Worm (Caenorhabditis elegans) whole organism, L1 larva: ENCODE data around the gene F13E6.1.

Experiments
- C16A3.4 ChIP-seq: fragments of 150-350 bp; optimal IDR thresholded peaks from 2 replicates; lab custom pipeline; 2014; ENCODE audit warnings: missing biosample characterization, missing genetic modification characterization
- C34B4.2 ChIP-seq: sonication (generic microtip); optimal IDR thresholded peaks from 2 replicates; lab custom pipeline; 2017; ENCODE audit warnings: mild to moderate bottlenecking, missing genetic modification characterization, missing compliant biosample characterization
- Y116A8C.19 ChIP-seq: sonication (generic microtip); optimal IDR thresholded peaks from 2 replicates; lab custom pipeline; 2016; ENCODE audit warnings: missing compliant biosample characterization, missing genetic modification characterization, borderline replicate concordance
- aha-1 ChIP-seq: fragments of 150-350 bp; optimal IDR thresholded peaks from 2 replicates; lab custom pipeline; 2014; ENCODE audit warnings: missing biosample characterization, missing genetic modification characterization
- ama-1 ChIP-seq: fragments of 150-350 bp; optimal IDR thresholded peaks from 2 replicates; lab custom pipeline; 2014
- blmp-1 ChIP-seq: fragments of 150-350 bp; optimal IDR thresholded peaks from 2 replicates; lab custom pipeline; 2014; ENCODE audit warnings: missing biosample characterization, missing genetic modification characterization
- ceh-8 ChIP-seq: fragments of 200-800 bp; sonication (Bioruptor generic); optimal IDR thresholded peaks from 2 replicates; lab custom pipeline; 2018; ENCODE audit warnings: mild to moderate bottlenecking, missing genetic modification characterization, moderate library complexity, missing compliant biosample characterization
- ceh-82 ChIP-seq, 3 experiments: fragments of 150-350 bp in 1 of 3; sonication (generic microtip) in 2 of 3; optimal IDR thresholded peaks; 2 replicates each; lab custom pipeline; 2014 to 2017; ENCODE audit warnings: missing biosample characterization in 3 of 3, missing genetic modification characterization in 3 of 3
- ceh-88 ChIP-seq: fragments of 200-800 bp; sonication (Bioruptor generic); IDR thresholded peaks from 2 replicates; pipeline ENCODE4 v1.3.6; 2022; ENCODE audit warnings: missing genetic modification characterization, missing compliant biosample characterization
- ceh-90 ChIP-seq: sonication (generic microtip); optimal IDR thresholded peaks from 2 replicates; lab custom pipeline; 2016; ENCODE audit warnings: missing genetic modification characterization, missing compliant biosample characterization
- dpl-1 ChIP-seq, 3 experiments: fragments of 150-350 bp in 2 of 3; sonication (generic microtip) in 1 of 3; optimal IDR thresholded peaks; 2 replicates each; lab custom pipeline; 2014 to 2017; ENCODE audit warnings: missing biosample characterization in 3 of 3, missing genetic modification characterization in 3 of 3, missing genetic modification reagents in 3 of 3
- efl-1 ChIP-seq, 4 experiments: fragments of 150-350 bp; optimal IDR thresholded peaks in 3 of 4; peaks in 1 of 4; 1 replicate in 1 of 4; 2 replicates in 3 of 4; lab custom pipeline; 2014; ENCODE audit warnings: missing biosample characterization in 2 of 4, missing genetic modification characterization in 2 of 4, missing genetic modification reagents in 2 of 4
- egl-13 ChIP-seq: sonication (generic microtip); optimal IDR thresholded peaks from 2 replicates; lab custom pipeline; 2016; ENCODE audit warnings: missing genotype, missing genetic modification reagents, missing genetic modification characterization, missing compliant biosample characterization
- elt-3 ChIP-seq, 6 experiments: fragments of 150-350 bp in 1 of 6; sonication (generic microtip); optimal IDR thresholded peaks; 2 replicates each; lab custom pipeline; 2017 to 2018; ENCODE audit warnings: missing biosample characterization in 6 of 6, missing genetic modification characterization in 6 of 6, inconsistent platforms in 1 of 6
- fkh-8 ChIP-seq: sonication (generic microtip); optimal IDR thresholded peaks from 2 replicates; lab custom pipeline; 2016; ENCODE audit warnings: mild to moderate bottlenecking, missing genetic modification characterization, missing compliant biosample characterization
- hpl-2 ChIP-seq: fragments of 150-350 bp; optimal IDR thresholded peaks from 2 replicates; lab custom pipeline; 2014; ENCODE audit warnings: missing biosample characterization, missing genetic modification reagents, missing genetic modification characterization
- irx-1 ChIP-seq: sonication (generic microtip); optimal IDR thresholded peaks from 2 replicates; lab custom pipeline; 2016; ENCODE audit warnings: missing genetic modification characterization, missing compliant biosample characterization
- jun-1 ChIP-seq: fragments of 150-350 bp; optimal IDR thresholded peaks from 2 replicates; lab custom pipeline; 2014; ENCODE audit warnings: missing biosample characterization, missing genetic modification reagents, missing genetic modification characterization
- lin-13 ChIP-seq: fragments of 150-350 bp; optimal IDR thresholded peaks from 2 replicates; lab custom pipeline; 2014; ENCODE audit warnings: missing biosample characterization, missing genetic modification reagents, missing genetic modification characterization
- lin-14 ChIP-seq: fragments of 200-800 bp; sonication (Bioruptor generic); optimal IDR thresholded peaks from 2 replicates; lab custom pipeline; 2018; ENCODE audit warnings: mild to moderate bottlenecking, missing genetic modification characterization, moderate library complexity, missing compliant biosample characterization
- lin-35 ChIP-seq, 2 experiments: fragments of 150-350 bp; optimal IDR thresholded peaks; 2 replicates each; lab custom pipeline; 2014; ENCODE audit warnings: missing biosample characterization in 2 of 2, missing genetic modification characterization in 2 of 2, missing genetic modification reagents in 2 of 2
- lin-39 ChIP-seq: fragments of 150-350 bp; optimal IDR thresholded peaks from 2 replicates; lab custom pipeline; 2014; ENCODE audit warnings: missing biosample characterization, missing genetic modification reagents, missing genetic modification characterization
- lir-3 ChIP-seq: sonication (generic microtip); optimal IDR thresholded peaks from 2 replicates; lab custom pipeline; 2016; ENCODE audit warnings: mild to moderate bottlenecking, missing genetic modification characterization, moderate library complexity, missing compliant biosample characterization; ENCODE audit not compliant: poor library complexity
- lsy-2 ChIP-seq, 2 experiments: fragments of 150-350 bp; optimal IDR thresholded peaks; 2 replicates each; lab custom pipeline; 2014; ENCODE audit warnings: missing biosample characterization in 2 of 2, missing genetic modification characterization in 2 of 2
- mab-9 ChIP-seq: fragments of 200-800 bp; sonication (Bioruptor generic); IDR thresholded peaks from 2 replicates; pipeline ENCODE4 v1.3.6; 2022; ENCODE audit warnings: missing genetic modification reagents, missing genetic modification characterization, missing compliant biosample characterization
- mep-1 ChIP-seq: fragments of 150-350 bp; optimal IDR thresholded peaks from 2 replicates; lab custom pipeline; 2014; ENCODE audit warnings: missing biosample characterization, missing genetic modification characterization
- nhr-11 ChIP-seq: fragments of 150-350 bp; optimal IDR thresholded peaks from 2 replicates; lab custom pipeline; 2014; ENCODE audit warnings: missing biosample characterization, missing genetic modification characterization
- nhr-20 ChIP-seq: sonication (generic microtip); optimal IDR thresholded peaks from 2 replicates; lab custom pipeline; 2016; ENCODE audit warnings: mild to moderate bottlenecking, missing genetic modification characterization, missing compliant biosample characterization
- nhr-47 ChIP-seq: sonication (generic microtip); optimal IDR thresholded peaks from 2 replicates; lab custom pipeline; 2016; ENCODE audit warnings: mild to moderate bottlenecking, missing genetic modification characterization, moderate library complexity, missing compliant biosample characterization
- nhr-71 ChIP-seq: sonication (generic microtip); optimal IDR thresholded peaks from 2 replicates; lab custom pipeline; 2016; ENCODE audit warnings: mild to moderate bottlenecking, missing genetic modification characterization, moderate library complexity, missing compliant biosample characterization
- nhr-77 ChIP-seq: fragments of 150-350 bp; optimal IDR thresholded peaks from 2 replicates; lab custom pipeline; 2014; ENCODE audit warnings: missing biosample characterization, missing genetic modification characterization
- nhr-85 ChIP-seq: sonication (generic microtip); peaks from one replicate; lab custom pipeline; 2016; ENCODE audit warnings: missing genetic modification characterization, inconsistent platforms, missing compliant biosample characterization
- nhr-90 ChIP-seq: sonication (generic microtip); optimal IDR thresholded peaks from 2 replicates; lab custom pipeline; 2016; ENCODE audit warnings: mild to moderate bottlenecking, missing genetic modification characterization, missing compliant biosample characterization; ENCODE audit not compliant: poor library complexity
- pqm-1 ChIP-seq: sonication (generic microtip); optimal IDR thresholded peaks from 3 replicates; lab custom pipeline; 2017; ENCODE audit warnings: missing biosample characterization, missing genetic modification characterization
- rnt-1 ChIP-seq: sonication (generic microtip); optimal IDR thresholded peaks from 2 replicates; lab custom pipeline; 2016; ENCODE audit warnings: mild to moderate bottlenecking, missing genetic modification characterization, moderate library complexity, missing compliant biosample characterization
- snu-23 ChIP-seq: sonication (generic microtip); optimal IDR thresholded peaks from 2 replicates; lab custom pipeline; 2016; ENCODE audit warnings: missing genetic modification characterization, missing compliant biosample characterization
- sup-37 ChIP-seq: fragments of 200-800 bp; sonication (Bioruptor generic); optimal IDR thresholded peaks from 2 replicates; lab custom pipeline; 2018; ENCODE audit warnings: mild to moderate bottlenecking, missing genetic modification characterization, missing compliant biosample characterization
- tbx-2 ChIP-seq: sonication (generic microtip); optimal IDR thresholded peaks from 2 replicates; lab custom pipeline; 2016; ENCODE audit warnings: missing genetic modification characterization, missing compliant biosample characterization
- tlp-1 ChIP-seq: fragments of 150-350 bp; optimal IDR thresholded peaks from 2 replicates; lab custom pipeline; 2014; ENCODE audit warnings: missing biosample characterization, missing genetic modification characterization
- unc-62 ChIP-seq: fragments of 150-350 bp; optimal IDR thresholded peaks from 2 replicates; lab custom pipeline; 2014; ENCODE audit warnings: missing biosample characterization, missing genetic modification reagents, missing genetic modification characterization
- unc-98 ChIP-seq: fragments of 200-800 bp; sonication (Bioruptor generic); IDR thresholded peaks from 2 replicates; pipeline ENCODE4 v1.3.6; 2022; ENCODE audit warnings: missing genetic modification characterization, missing compliant biosample characterization
- xbp-1 ChIP-seq: sonication (generic microtip); optimal IDR thresholded peaks from 2 replicates; lab custom pipeline; 2016; ENCODE audit warnings: missing genetic modification characterization, missing compliant biosample characterization
- ztf-11 ChIP-seq, 2 experiments: sonication (generic microtip); optimal IDR thresholded peaks; 2 replicates each; lab custom pipeline; 2016 to 2017; ENCODE audit warnings: missing genetic modification characterization in 2 of 2, missing biosample characterization in 1 of 2, missing compliant biosample characterization in 1 of 2

F13E6.1 gene

ce11 chrX:10675376-10675775 lies 1.5 kb downstream of the F13E6.1 start (continued):
- TF ChIP-seq pqm-1 (tag; lab: Kevin White, UChicago) (no peak), efl-1 (optimal IDR thresholded peaks at IDR 0.05; lab: Kevin White, UChicago) (no peak), efl-1 (GFP tag; optimal IDR thresholded peaks at IDR 0.05 in 1 of 2; lab: Kevin White, UChicago) (peak in 1 of 2 experiments; percentile 37), fkh-8 (peak; percentile 70)

ce11 chrX:10674199-10674598 lies 2.7 kb downstream of the F13E6.1 start, which contains the start of gene F13E6.2:
Gene F13E6.2, minus strand, starts transcription at chrX:10674299.
- TF ChIP-seq tlp-1 (no peak), ztf-11 (tag; optimal IDR thresholded peaks at IDR 0.05; lab: Kevin White, UChicago) (no peak)

ce11 chrX:10670198-10670597 lies 6.7 kb downstream of the F13E6.1 start:
- no peak for TF ChIP-seq lin-35 (GFP tag; optimal IDR thresholded peaks at IDR 0.05; lab: Kevin White, UChicago)

ce11 chrX:10667424-10668291 lies 9.3 kb downstream of the F13E6.1 start:
- TF ChIP-seq ceh-90 (tag; lab: Kevin White, UChicago) (no peak), snu-23 (GFP tag; lab: Kevin White, UChicago) (peak; percentile 17), nhr-71 (tag; lab: Kevin White, UChicago) (peak; percentile 10), lsy-2 (tag; optimal IDR thresholded peaks at IDR 0.05; lab: Kevin White, UChicago) (peak in 1 of 2 experiments; percentile 0), nhr-85 (tag; lab: Kevin White, UChicago) (peak; percentile 60), nhr-47 (peak; percentile 27), ceh-88 (GFP tag; lab: Robert Waterston, UW) (no peak), fkh-8 (no peak), blmp-1 (tag; lab: Kevin White, UChicago) (peak; percentile 33), rnt-1 (tag; lab: Kevin White, UChicago) (no peak), unc-62 (GFP tag; lab: Kevin White, UChicago) (no peak), lin-39 (tag; lab: Kevin White, UChicago) (no peak), hpl-2 (GFP tag; lab: Kevin White, UChicago) (no peak), aha-1 (no peak), Y116A8C.19 (no peak), lin-35 (GFP tag; optimal IDR thresholded peaks at IDR 0.05; lab: Kevin White, UChicago) (peak in 1 of 2 experiments; percentile 16), irx-1 (no peak), C34B4.2 (tag; lab: Kevin White, UChicago) (no peak), nhr-20 (tag; lab: Kevin White, UChicago) (peak; percentile 39), nhr-11 (tag; lab: Kevin White, UChicago) (no peak), mab-9 (no peak), ama-1 (lab: Kevin White, UChicago) (no peak), ceh-8 (no peak), ceh-82 (tag; optimal IDR thresholded peaks at IDR 0.05; lab: Kevin White, UChicago) (no peak), lir-3 (tag; lab: Kevin White, UChicago) (no peak), efl-1 (optimal IDR thresholded peaks at IDR 0.05; lab: Kevin White, UChicago) (no peak), efl-1 (GFP tag; optimal IDR thresholded peaks at IDR 0.05 in 1 of 2; lab: Kevin White, UChicago) (peak in 1 of 2 experiments; percentile 87), elt-3 (tag; optimal IDR thresholded peaks at IDR 0.05; lab: Kevin White, UChicago) (no peak), lin-14 (peak; percentile 18), lin-13 (GFP tag; lab: Kevin White, UChicago) (no peak), tbx-2 (no peak), sup-37 (GFP tag; lab: Kevin White, UChicago) (no peak), xbp-1 (peak; percentile 6), dpl-1 (GFP tag; optimal IDR thresholded peaks at IDR 0.05; lab: Kevin White, UChicago) (no peak), nhr-90 (tag; lab: Kevin White, UChicago) (peak; percentile 60), nhr-77 (tag; lab: Kevin White, UChicago) (no peak), mep-1 (peak; percentile 46), C16A3.4 (tag; lab: Kevin White, UChicago) (peak; percentile 30), jun-1 (tag; lab: Kevin White, UChicago) (no peak), egl-13 (tag; lab: Kevin White, UChicago) (no peak), unc-98 (GFP tag; lab: Robert Waterston, UW) (no peak)
